Fruit fly (Drosophila melanogaster) whole organism, embryonic: ENCODE results near the gene Slip1.

Experiments
- Ada2b ChIP-seq: fragments of 200-800 bp; sonication (Bioruptor generic); IDR thresholded peaks from 2 replicates; pipeline ENCODE4 v1.3.6; 2022; ENCODE audit warnings: missing biosample characterization, missing genetic modification characterization
- Bgb ChIP-seq: fragments of 200-800 bp; sonication (Bioruptor generic); IDR thresholded peaks from 2 replicates; pipeline ENCODE4 v1.3.6; 2022; ENCODE audit warnings: missing biosample characterization, missing genetic modification characterization; ENCODE audit not compliant: partially characterized antibody
- CG10147 ChIP-seq: fragments of 200-800 bp; sonication (Bioruptor generic); optimal IDR thresholded peaks from 2 replicates; lab custom pipeline; 2019; ENCODE audit warnings: missing biosample characterization, mild to moderate bottlenecking, missing genetic modification characterization, moderate library complexity
- CG10274 ChIP-seq: fragments of 200-800 bp; sonication (Bioruptor generic); optimal IDR thresholded peaks from 3 replicates; lab custom pipeline; 2017; ENCODE audit warnings: missing biosample characterization, mild to moderate bottlenecking, missing genetic modification characterization
- CG11695 ChIP-seq: fragments of 200-800 bp; sonication (Bioruptor generic); IDR thresholded peaks from 3 replicates; pipeline ENCODE4 v1.3.6; 2022; ENCODE audit warnings: missing biosample characterization, missing genetic modification characterization
- CG12769 ChIP-seq: fragments of 200-800 bp; sonication (Bioruptor generic); optimal IDR thresholded peaks from 2 replicates; lab custom pipeline; 2019; ENCODE audit warnings: missing biosample characterization, mild to moderate bottlenecking, missing genetic modification characterization, moderate library complexity
- CG13287 ChIP-seq: fragments of 200-800 bp; sonication (Bioruptor generic); IDR thresholded peaks from 2 replicates; pipeline ENCODE4 v1.3.6; 2022; ENCODE audit warnings: missing biosample characterization, missing genetic modification characterization; ENCODE audit not compliant: partially characterized antibody
- CG14050 ChIP-seq: fragments of 200-800 bp; sonication (Bioruptor generic); IDR thresholded peaks from 3 replicates; pipeline ENCODE4 v1.3.6; 2022; ENCODE audit warnings: missing biosample characterization, missing genetic modification characterization
- CG14441 ChIP-seq: fragments of 200-800 bp; sonication (Bioruptor generic); IDR thresholded peaks from 2 replicates; pipeline ENCODE4 v1.3.6; 2022; ENCODE audit warnings: missing biosample characterization, missing genetic modification characterization
- CG14667 ChIP-seq: fragments of 200-800 bp; sonication (Bioruptor generic); IDR thresholded peaks from 2 replicates; pipeline ENCODE4 v1.3.6; 2022; ENCODE audit warnings: missing biosample characterization, missing genetic modification characterization
- CG1647 ChIP-seq: fragments of 200-800 bp; sonication (Bioruptor generic); optimal IDR thresholded peaks from 3 replicates; lab custom pipeline; 2016; ENCODE audit warnings: missing biosample characterization, missing genetic modification characterization
- CG17912 ChIP-seq: fragments of 200-800 bp; sonication (Bioruptor generic); optimal IDR thresholded peaks from 2 replicates; lab custom pipeline; 2018; ENCODE audit warnings: missing biosample characterization, mild to moderate bottlenecking, missing genetic modification characterization
- CG2116 ChIP-seq: fragments of 200-800 bp; sonication (Bioruptor generic); optimal IDR thresholded peaks from 3 replicates; lab custom pipeline; 2018; ENCODE audit warnings: missing biosample characterization, mild to moderate bottlenecking, missing genetic modification characterization
- CG2120 ChIP-seq: fragments of 200-800 bp; sonication (Bioruptor generic); optimal IDR thresholded peaks from 3 replicates; lab custom pipeline; 2016; ENCODE audit warnings: missing biosample characterization, missing genetic modification characterization
- CG34376 ChIP-seq: fragments of 200-800 bp; sonication (Bioruptor generic); optimal IDR thresholded peaks from 2 replicates; lab custom pipeline; 2018; ENCODE audit warnings: missing biosample characterization, mild to moderate bottlenecking, missing genetic modification characterization
- CG4730 ChIP-seq: fragments of 200-800 bp; sonication (Bioruptor generic); IDR thresholded peaks from 2 replicates; pipeline ENCODE4 v1.3.6; 2022; ENCODE audit warnings: missing biosample characterization, missing genetic modification characterization
- CG6654 ChIP-seq: fragments of 200-800 bp; sonication (Bioruptor generic); optimal IDR thresholded peaks from 2 replicates; lab custom pipeline; 2017; ENCODE audit warnings: missing biosample characterization, mild to moderate bottlenecking, missing genetic modification characterization
- CG8478 ChIP-seq: fragments of >200 bp; optimal IDR thresholded peaks from 2 replicates; lab custom pipeline; 2018
- CG9797 ChIP-seq: fragments of 200-800 bp; sonication (Bioruptor generic); optimal IDR thresholded peaks from 3 replicates; lab custom pipeline; 2018; ENCODE audit warnings: missing biosample characterization, mild to moderate bottlenecking, missing genetic modification characterization
- Dref ChIP-seq: fragments of 200-800 bp; sonication (Bioruptor generic); IDR thresholded peaks from 2 replicates; pipeline ENCODE4 v1.3.6; 2022; ENCODE audit warnings: missing biosample characterization, missing genetic modification characterization
- ERR ChIP-seq: fragments of 200-800 bp; sonication (Bioruptor generic); optimal IDR thresholded peaks from 2 replicates; lab custom pipeline; 2016; ENCODE audit warnings: missing biosample characterization, missing genetic modification characterization
- Ets97D ChIP-seq: fragments of 200-800 bp; sonication (Bioruptor generic); optimal IDR thresholded peaks from 3 replicates; lab custom pipeline; 2016; ENCODE audit warnings: missing biosample characterization, missing genetic modification characterization
- Hr78 ChIP-seq, 2 experiments: fragments of 200-800 bp in 1 of 2; fragments of >200 bp in 1 of 2; sonication (Bioruptor generic) in 1 of 2; optimal IDR thresholded peaks; 2 replicates each; lab custom pipeline; 2017 to 2019; ENCODE audit warnings: missing biosample characterization in 2 of 2, missing genetic modification characterization in 2 of 2, mild to moderate bottlenecking in 1 of 2, moderate library complexity in 1 of 2
- Lpt ChIP-seq: fragments of >200 bp; optimal IDR thresholded peaks from 2 replicates; lab custom pipeline; 2018; ENCODE audit warnings: missing biosample characterization, missing genetic modification characterization
- NC2α ChIP-seq: fragments of 200-800 bp; sonication (Bioruptor generic); optimal IDR thresholded peaks from 2 replicates; lab custom pipeline; 2016; ENCODE audit warnings: missing biosample characterization, missing genetic modification characterization
- Ravus ChIP-seq: fragments of 200-800 bp; sonication (Bioruptor generic); IDR thresholded peaks from 2 replicates; pipeline ENCODE4 v1.3.6; 2022; ENCODE audit warnings: missing biosample characterization, missing genetic modification characterization
- Sin3A ChIP-seq: fragments of >200 bp; optimal IDR thresholded peaks from 2 replicates; lab custom pipeline; 2018
- Tbp ChIP-seq: fragments of >200 bp; optimal IDR thresholded peaks from 2 replicates; lab custom pipeline; 2018; ENCODE audit warnings: missing biosample characterization, missing genetic modification characterization
- chn ChIP-seq: fragments of 200-800 bp; sonication (Bioruptor generic); optimal IDR thresholded peaks from 2 replicates; lab custom pipeline; 2016; ENCODE audit warnings: missing biosample characterization, missing genetic modification characterization
- dm ChIP-seq: fragments of 200-800 bp; sonication (Bioruptor generic); optimal IDR thresholded peaks from 3 replicates; lab custom pipeline; 2016; ENCODE audit warnings: missing biosample characterization, missing genetic modification characterization
- dpn ChIP-seq, 2 experiments: fragments of 200-800 bp; sonication (Bioruptor generic); optimal IDR thresholded peaks; 3 replicates each; lab custom pipeline; 2016; ENCODE audit warnings: missing biosample characterization in 2 of 2, missing genetic modification characterization in 2 of 2
- exex ChIP-seq: fragments of 200-800 bp; sonication (Bioruptor generic); optimal IDR thresholded peaks from 4 replicates; lab custom pipeline; 2018; ENCODE audit warnings: missing biosample characterization, mild to moderate bottlenecking, missing genetic modification characterization, moderate library complexity
- fd3F ChIP-seq: fragments of 200-800 bp; sonication (Bioruptor generic); optimal IDR thresholded peaks from 2 replicates; lab custom pipeline; 2018; ENCODE audit warnings: missing biosample characterization, mild to moderate bottlenecking, missing genetic modification characterization, moderate library complexity
- gcm ChIP-seq: fragments of 200-800 bp; sonication (Bioruptor generic); optimal IDR thresholded peaks from 2 replicates; lab custom pipeline; 2019; ENCODE audit warnings: missing biosample characterization, mild to moderate bottlenecking, missing genetic modification characterization, moderate library complexity
- gsb ChIP-seq: fragments of 200-800 bp; sonication (Bioruptor generic); IDR thresholded peaks from 2 replicates; pipeline ENCODE4 v1.3.6; 2022; ENCODE audit warnings: missing biosample characterization, missing genetic modification characterization
- hbn ChIP-seq: fragments of 200-800 bp; sonication (Bioruptor generic); IDR thresholded peaks from 2 replicates; pipeline ENCODE4 v1.3.6; 2022; ENCODE audit warnings: missing biosample characterization, missing genetic modification characterization; ENCODE audit not compliant: partially characterized antibody
- hkb ChIP-seq, 2 experiments: fragments of 200-800 bp in 1 of 2; fragments of >200 bp in 1 of 2; sonication (Bioruptor generic) in 1 of 2; IDR thresholded peaks in 1 of 2; optimal IDR thresholded peaks in 1 of 2; 2 replicates each; pipeline versions ENCODE4 v1.3.6 to Lab custom; 2017 to 2022; ENCODE audit warnings: missing biosample characterization in 1 of 2, missing genetic modification characterization in 1 of 2
- klu ChIP-seq: fragments of 200-800 bp; sonication (Bioruptor generic); IDR thresholded peaks from 2 replicates; pipeline ENCODE4 v1.3.6; 2022; ENCODE audit warnings: missing biosample characterization, missing genetic modification characterization
- nerfin-2 ChIP-seq: fragments of 200-800 bp; sonication (Bioruptor generic); IDR thresholded peaks from 2 replicates; pipeline ENCODE4 v1.3.6; 2022; ENCODE audit warnings: missing biosample characterization, missing genetic modification characterization; ENCODE audit not compliant: partially characterized antibody
- salm ChIP-seq: fragments of 200-800 bp; sonication (Bioruptor generic); optimal IDR thresholded peaks from 2 replicates; lab custom pipeline; 2018; ENCODE audit warnings: missing biosample characterization, mild to moderate bottlenecking, missing genetic modification characterization
- sc ChIP-seq, 3 experiments: fragments of >200 bp in 2 of 3; fragments of 200-800 bp in 1 of 3; sonication (Bioruptor generic) in 1 of 3; optimal IDR thresholded peaks; 2 replicates in 2 of 3; 3 replicates in 1 of 3; lab custom pipeline; 2017; ENCODE audit warnings: mild to moderate bottlenecking in 1 of 3, missing biosample characterization in 1 of 3, missing genetic modification characterization in 1 of 3, missing genetic modification reagents in 1 of 3
- shn ChIP-seq: fragments of 200-800 bp; sonication (Bioruptor generic); optimal IDR thresholded peaks from 3 replicates; lab custom pipeline; 2016; ENCODE audit warnings: missing biosample characterization, missing genetic modification characterization
- sima ChIP-seq: fragments of 200-800 bp; sonication (Bioruptor generic); optimal IDR thresholded peaks from 2 replicates; lab custom pipeline; 2016; ENCODE audit warnings: missing biosample characterization, missing genetic modification characterization
- ssp ChIP-seq: fragments of 200-800 bp; sonication (Bioruptor generic); IDR thresholded peaks from 2 replicates; pipeline ENCODE4 v1.3.6; 2022; ENCODE audit warnings: missing biosample characterization, missing genetic modification characterization
- trem ChIP-seq: fragments of 200-800 bp; optimal IDR thresholded peaks from 3 replicates; lab custom pipeline; 2019; ENCODE audit warnings: missing biosample characterization, mild to moderate bottlenecking, missing genetic modification characterization, moderate library complexity
- tup ChIP-seq: fragments of 200-800 bp; sonication (Bioruptor generic); optimal IDR thresholded peaks from 2 replicates; lab custom pipeline; 2016; ENCODE audit warnings: missing biosample characterization, mild to moderate bottlenecking, missing genetic modification characterization, moderate library complexity
- unc-4 ChIP-seq: fragments of 200-800 bp; sonication (Bioruptor generic); IDR thresholded peaks from 2 replicates; pipeline ENCODE4 v1.3.6; 2022; ENCODE audit warnings: missing biosample characterization, missing genetic modification characterization; ENCODE audit not compliant: partially characterized antibody
- vfl ChIP-seq: fragments of 200-800 bp; sonication (Bioruptor generic); optimal IDR thresholded peaks from 2 replicates; lab custom pipeline; 2016; ENCODE audit warnings: missing biosample characterization, missing genetic modification characterization
- wor ChIP-seq: fragments of 200-800 bp; sonication (Bioruptor generic); IDR thresholded peaks from 2 replicates; pipeline ENCODE4 v1.3.6; 2022; ENCODE audit warnings: missing biosample characterization, missing genetic modification characterization
- zfh2 ChIP-seq: fragments of 200-800 bp; sonication (Bioruptor generic); optimal IDR thresholded peaks from 2 replicates; lab custom pipeline; 2016; ENCODE audit warnings: missing biosample characterization, missing genetic modification characterization

Slip1 gene

dm6 chr4:663055-663670 lies at the start of gene Slip1, which contains the start of gene CG46466 (continued):
- TF ChIP-seq Hr78 (GFP tag; optimal IDR thresholded peaks at IDR 0.05; lab: Kevin White, UChicago) (no peak), CG10274 (GFP tag; lab: Kevin White, UChicago) (no peak), chn (no peak), Ravus (no peak), CG12769 (tag; lab: Kevin White, UChicago) (no peak), unc-4 (GFP tag; lab: Robert Waterston, UW) (peak; percentile 21; the same call in 1 of the 2 replicates), ssp (GFP tag; lab: Robert Waterston, UW) (peak; percentile 97), trem (tag; lab: Kevin White, UChicago) (no peak), exex (tag; lab: Kevin White, UChicago) (no peak), gsb (GFP tag; lab: Robert Waterston, UW) (no peak), NC2α (GFP tag; lab: Kevin White, UChicago) (no peak), Sin3A (lab: Kevin White, UChicago) (no peak), CG1647 (GFP tag; lab: Kevin White, UChicago) (no peak), hbn (GFP tag; lab: Robert Waterston, UW) (no peak), Ada2b (GFP tag; lab: Robert Waterston, UW) (no peak), CG4730 (GFP tag; lab: Robert Waterston, UW) (no peak), Ets97D (no peak), CG13287 (GFP tag; lab: Robert Waterston, UW) (no peak), sima (GFP tag; lab: Kevin White, UChicago) (no peak), CG8478 (lab: Kevin White, UChicago) (no peak), zfh2 (GFP tag; lab: Kevin White, UChicago) (peak; percentile 13), fd3F (GFP tag; lab: Kevin White, UChicago) (no peak), CG14667 (GFP tag; lab: Robert Waterston, UW) (no peak), CG6654 (no peak), CG17912 (no peak), CG2120 (GFP tag; lab: Kevin White, UChicago) (peak; percentile 17), CG10147 (GFP tag; lab: Kevin White, UChicago) (no peak), dpn (GFP tag; optimal IDR thresholded peaks at IDR 0.05; lab: Kevin White, UChicago) (peak in 1 of 2 experiments; percentile 18), CG9797 (GFP tag; lab: Kevin White, UChicago) (peak; percentile 24), dm (GFP tag; lab: Kevin White, UChicago) (no peak), Bgb (GFP tag; lab: Robert Waterston, UW) (no peak), CG11695 (GFP tag; lab: Robert Waterston, UW) (no peak), nerfin-2 (GFP tag; lab: Robert Waterston, UW) (no peak), Tbp (GFP tag; lab: Kevin White, UChicago) (no peak), gcm (GFP tag; lab: Kevin White, UChicago) (no peak), hkb (optimal IDR thresholded peaks at IDR 0.05; lab: Kevin White, UChicago) (no peak), hkb (GFP tag; IDR thresholded peaks at IDR 0.05; lab: Robert Waterston, UW) (no peak), Lpt (GFP tag; lab: Kevin White, UChicago) (no peak), ERR (no peak), salm (tag; lab: Kevin White, UChicago) (no peak), shn (GFP tag; lab: Kevin White, UChicago) (no peak), CG34376 (GFP tag; lab: Kevin White, UChicago) (no peak), CG2116 (GFP tag; lab: Kevin White, UChicago) (peak; percentile 44), wor (GFP tag; lab: Robert Waterston, UW) (no peak), Dref (GFP tag; lab: Robert Waterston, UW) (peak; percentile 61), klu (GFP tag; lab: Robert Waterston, UW) (no peak), tup (no peak), CG14441 (GFP tag; lab: Robert Waterston, UW) (no peak), CG14050 (GFP tag; lab: Robert Waterston, UW) (no peak), sc (optimal IDR thresholded peaks at IDR 0.05; lab: Kevin White, UChicago) (no peak), sc (GFP tag; optimal IDR thresholded peaks at IDR 0.05; lab: Kevin White, UChicago) (no peak), vfl (GFP tag; lab: Kevin White, UChicago) (no peak)
